Worm (Caenorhabditis elegans): Measurements from ENCODE around the gene ran-5.

ce11 chrII:6024879-6025278 lies 23.0 kb upstream of the ran-5 start, which contains the start of gene R12C12.9:
- TF ChIP-seq sox-2 (GFP tag; IDR thresholded peaks at IDR 0.05) (no peak), dve-1 (tag; optimal IDR thresholded peaks at IDR 0.05) (no peak)

Measured in whole organism, late embryonic.